Fruit fly (Drosophila melanogaster) whole organism: ENCODE results near the gene RecQ4.

Experiments
- Dll ChIP-seq: fragments of >200 bp; optimal IDR thresholded peaks from 2 replicates; lab custom pipeline; 2017
- psq ChIP-seq: fragments of >200 bp; optimal IDR thresholded peaks from 2 replicates; lab custom pipeline; 2017
- usp ChIP-seq: fragments of >200 bp; optimal IDR thresholded peaks from 2 replicates; lab custom pipeline; 2017; ENCODE audit warnings: missing biosample characterization, missing genetic modification characterization, mixed read lengths

DNA sequence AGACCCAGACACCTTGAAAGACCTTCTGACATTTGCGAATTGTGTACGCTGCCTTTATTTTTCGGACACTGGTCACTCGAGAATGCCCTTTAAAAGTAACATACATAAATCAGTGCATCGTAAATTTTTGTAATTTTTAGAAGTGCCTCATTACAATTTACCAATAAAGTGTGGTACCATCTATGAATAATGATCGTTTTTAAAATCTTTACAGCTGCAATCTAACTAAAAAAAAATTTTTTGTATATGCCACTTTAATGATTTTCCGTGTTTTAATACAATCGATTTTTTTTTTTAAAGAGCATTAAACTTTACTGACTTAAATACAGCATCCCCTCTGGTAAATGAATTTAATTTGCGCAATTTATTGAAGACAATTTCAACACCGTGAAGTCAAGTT is 18.7 kb downstream of the RecQ4 start:
- no peak for TF ChIP-seq usp (GFP tag; lab: Kevin White, UChicago)
- no peak for TF ChIP-seq psq (lab: Kevin White, UChicago)
- no peak for TF ChIP-seq Dll
